Fruit fly (Drosophila melanogaster): Measurements from ENCODE around the gene CG31274.
A peak's percentile ranks its signal among the peaks of the same experiment; 100 is the strongest.

CG31274 gene

dm6 chr3R:16996059-16996959 is 3.5 kb downstream of the CG31274 start, which contains the start of the genes EMC2A and CG3534 (continued):
- TF ChIP-seq sd (tag; optimal IDR thresholded peaks at IDR 0.05) (no peak), CG33557 (GFP tag; optimal IDR thresholded peaks at IDR 0.05) (no peak), pfk (GFP tag; optimal IDR thresholded peaks at IDR 0.05) (no peak), Doc3 (GFP tag; IDR thresholded peaks at IDR 0.05; ENCODE audit: partially characterized antibody) (no peak), ham (GFP tag; IDR thresholded peaks at IDR 0.05) (no peak), CG17328 (GFP tag; IDR thresholded peaks at IDR 0.05) (no peak), CG16863 (GFP tag; optimal IDR thresholded peaks at IDR 0.05) (no peak), ara (GFP tag; IDR thresholded peaks at IDR 0.05) (no peak), CG9727 (GFP tag; optimal IDR thresholded peaks at IDR 0.05) (no peak), Opbp (GFP tag; IDR thresholded peaks at IDR 0.05; ENCODE audit: partially characterized antibody) (no peak), CG11247 (GFP tag; IDR thresholded peaks at IDR 0.05) (no peak), hbn (GFP tag; IDR thresholded peaks at IDR 0.05; ENCODE audit: partially characterized antibody) (no peak), sim (GFP tag; IDR thresholded peaks at IDR 0.05) (no peak), sob (GFP tag; IDR thresholded peaks at IDR 0.05) (no peak), pzg (GFP tag; optimal IDR thresholded peaks at IDR 0.05) (peak; percentile 42), CG2199 (GFP tag; IDR thresholded peaks at IDR 0.05) (no peak), B-H1 (GFP tag; IDR thresholded peaks at IDR 0.05) (no peak), Mes4 (GFP tag; optimal IDR thresholded peaks at IDR 0.05) (no peak), Hsf (GFP tag; optimal IDR thresholded peaks at IDR 0.05) (no peak), CG4424 (GFP tag; optimal IDR thresholded peaks at IDR 0.05) (peak; percentile 3), Dbx (GFP tag; IDR thresholded peaks at IDR 0.05) (no peak), CG4404 (GFP tag; IDR thresholded peaks at IDR 0.05) (no peak), run (tag; optimal IDR thresholded peaks at IDR 0.05) (no peak), Med (GFP tag) (no peak), CG3838 (GFP tag; optimal IDR thresholded peaks at IDR 0.05) (no peak), Sry-β (GFP tag; optimal IDR thresholded peaks at IDR 0.05) (no peak), Bdp1 (GFP tag; optimal IDR thresholded peaks at IDR 0.05) (no peak), gfzf (GFP tag; optimal IDR thresholded peaks at IDR 0.05) (peak; percentile 80), CG12071 (GFP tag; optimal IDR thresholded peaks at IDR 0.05) (no peak), ap (GFP tag; IDR thresholded peaks at IDR 0.05) (no peak), ash1 (GFP tag; optimal IDR thresholded peaks at IDR 0.05) (no peak), pita (GFP tag; optimal IDR thresholded peaks at IDR 0.05) (no peak), sug (tag; optimal IDR thresholded peaks at IDR 0.05) (peak; percentile 20), Deaf1 (tag; optimal IDR thresholded peaks at IDR 0.05) (peak; percentile 64), Hmr (GFP tag; optimal IDR thresholded peaks at IDR 0.05) (peak; percentile 22), Hr51 (GFP tag; optimal IDR thresholded peaks at IDR 0.05) (no peak), mld (GFP tag; IDR thresholded peaks at IDR 0.05; ENCODE audit: partially characterized antibody) (no peak), z (GFP tag; IDR thresholded peaks at IDR 0.05) (no peak), dati (GFP tag; IDR thresholded peaks at IDR 0.05) (no peak), HmgZ (tag; optimal IDR thresholded peaks at IDR 0.05) (no peak), CG14710 (tag; optimal IDR thresholded peaks at IDR 0.05) (peak; percentile 49), Asciz (GFP tag; optimal IDR thresholded peaks at IDR 0.05) (peak; percentile 3), CG13296 (GFP tag; optimal IDR thresholded peaks at IDR 0.05) (no peak), ro (GFP tag; IDR thresholded peaks at IDR 0.05) (no peak), wor (GFP tag; IDR thresholded peaks at IDR 0.05) (no peak), CG9876 (GFP tag; optimal IDR thresholded peaks at IDR 0.05) (no peak), rib (GFP tag; IDR thresholded peaks at IDR 0.05) (no peak), ci (GFP tag; IDR thresholded peaks at IDR 0.05) (no peak), Ssrp (tag; optimal IDR thresholded peaks at IDR 0.05) (no peak), tap (tag; optimal IDR thresholded peaks at IDR 0.05) (no peak)
